Worm (Caenorhabditis elegans): Measurements from ENCODE around the gene Y59C2A.2.

Gene Y59C2A.2

ce11 chrII:2197555-2198288 lies 6.2 kb downstream of the Y59C2A.2 start, which contains the start of gene C33C12.1 (continued):
- TF ChIP-seq unc-55 (GFP tag; optimal IDR thresholded peaks at IDR 0.05) = peak; percentile 20
- TF ChIP-seq nhr-6 (tag; optimal IDR thresholded peaks at IDR 0.05) = no peak
- no peak for TF ChIP-seq ceh-16 (tag; optimal IDR thresholded peaks at IDR 0.05)
- TF ChIP-seq zag-1 (tag; optimal IDR thresholded peaks at IDR 0.05) = peak; percentile 22
- TF ChIP-seq elt-3 (tag; optimal IDR thresholded peaks at IDR 0.05) = no peak
- no peak for TF ChIP-seq sma-3 (GFP tag; optimal IDR thresholded peaks at IDR 0.05)
- TF ChIP-seq lin-39 (tag; optimal IDR thresholded peaks at IDR 0.05) = no peak
- TF ChIP-seq ceh-82 (tag; optimal IDR thresholded peaks at IDR 0.05) = no peak
- TF ChIP-seq nhr-10 (tag; optimal IDR thresholded peaks at IDR 0.05) = no peak
- no peak for TF ChIP-seq nhr-12 (tag; optimal IDR thresholded peaks at IDR 0.05)
- no peak for TF ChIP-seq nhr-237 (tag; optimal IDR thresholded peaks at IDR 0.05)
- TF ChIP-seq snpc-4 (tag; optimal IDR thresholded peaks at IDR 0.05) = no peak
- TF ChIP-seq peb-1 (tag; optimal IDR thresholded peaks at IDR 0.05) = no peak
- TF ChIP-seq fos-1 (tag; optimal IDR thresholded peaks at IDR 0.05) = no peak

ce11 chrII:2196742-2197141 lies 7.2 kb downstream of the Y59C2A.2 start:
- no peak for TF ChIP-seq crh-2 (tag; optimal IDR thresholded peaks at IDR 0.05)

- TF ChIP-seq ztf-4 (tag; optimal IDR thresholded peaks at IDR 0.05) (no peak), ztf-11 (tag; optimal IDR thresholded peaks at IDR 0.05) (no peak), lsy-2 (tag; optimal IDR thresholded peaks at IDR 0.05) (peak in 1 of 2 experiments; percentile 55), gmeb-1 (tag; optimal IDR thresholded peaks at IDR 0.05) (no peak), nhr-23 (tag; optimal IDR thresholded peaks at IDR 0.05) (no peak), ceh-16 (tag; optimal IDR thresholded peaks at IDR 0.05) (no peak), sma-9 (GFP tag; optimal IDR thresholded peaks at IDR 0.05) (peak; percentile 58), sma-9 (tag; optimal IDR thresholded peaks at IDR 0.05) (no peak), lin-39 (tag; optimal IDR thresholded peaks at IDR 0.05) (no peak), ztf-1 (GFP tag; conservative IDR thresholded peaks at IDR 0.05) (no peak), nhr-6 (tag; optimal IDR thresholded peaks at IDR 0.05) (peak; percentile 10), nhr-129 (tag; optimal IDR thresholded peaks at IDR 0.05) (peak; percentile 86), aly-2 (tag; optimal IDR thresholded peaks at IDR 0.05) (no peak), fos-1 (tag; optimal IDR thresholded peaks at IDR 0.05) (peak; percentile 43), mab-5 (tag; optimal IDR thresholded peaks at IDR 0.05) (no peak), unc-55 (GFP tag; optimal IDR thresholded peaks at IDR 0.05) (peak; percentile 88), unc-62 (GFP tag; optimal IDR thresholded peaks at IDR 0.05) (no peak), ama-1 (optimal IDR thresholded peaks at IDR 0.05) (no peak), blmp-1 (tag; optimal IDR thresholded peaks at IDR 0.05; ENCODE audit: insufficient read depth) (no peak), zag-1 (tag; optimal IDR thresholded peaks at IDR 0.05) (no peak), alr-1 (tag; optimal IDR thresholded peaks at IDR 0.05) (no peak), mbf-1 (tag; optimal IDR thresholded peaks at IDR 0.05) (no peak), F13H6.1 (tag; optimal IDR thresholded peaks at IDR 0.05) (peak; percentile 65), lin-11 (tag; optimal IDR thresholded peaks at IDR 0.05) (no peak), lin-13 (GFP tag; optimal IDR thresholded peaks at IDR 0.05) (peak; percentile 42), nhr-11 (tag; optimal IDR thresholded peaks at IDR 0.05) (no peak), nhr-237 (tag; optimal IDR thresholded peaks at IDR 0.05) (no peak), mdl-1 (tag; optimal IDR thresholded peaks at IDR 0.05) (no peak), elt-1 (tag; optimal IDR thresholded peaks at IDR 0.05) (no peak), crh-2 (tag; optimal IDR thresholded peaks at IDR 0.05) (peak; percentile 44), nhr-21 (tag; optimal IDR thresholded peaks at IDR 0.05) (no peak), dmd-4 (tag; optimal IDR thresholded peaks at IDR 0.05) (no peak), sem-4 (tag; optimal IDR thresholded peaks at IDR 0.05) (no peak), C34F6.9 (tag; optimal IDR thresholded peaks at IDR 0.05) (peak; percentile 59), sma-3 (GFP tag; optimal IDR thresholded peaks at IDR 0.05) (no peak), snpc-4 (tag; optimal IDR thresholded peaks at IDR 0.05) (no peak), Y55F3AM.14 (GFP tag; optimal IDR thresholded peaks at IDR 0.05) (no peak)
Observed at ce11 chrII:2195541-2195940, 8.4 kb downstream of the Y59C2A.2 start.

Measured in whole organism, L2 larva.